Worm (Caenorhabditis elegans): ENCODE measurements around the gene Y7A9D.1.
"Not testable (repeated sequence)": the region's sequence is repeated elsewhere in the genome, so short reads cannot be mapped to it uniquely, and the experiment has no call there.

The Y7A9D.1 gene

DNA sequence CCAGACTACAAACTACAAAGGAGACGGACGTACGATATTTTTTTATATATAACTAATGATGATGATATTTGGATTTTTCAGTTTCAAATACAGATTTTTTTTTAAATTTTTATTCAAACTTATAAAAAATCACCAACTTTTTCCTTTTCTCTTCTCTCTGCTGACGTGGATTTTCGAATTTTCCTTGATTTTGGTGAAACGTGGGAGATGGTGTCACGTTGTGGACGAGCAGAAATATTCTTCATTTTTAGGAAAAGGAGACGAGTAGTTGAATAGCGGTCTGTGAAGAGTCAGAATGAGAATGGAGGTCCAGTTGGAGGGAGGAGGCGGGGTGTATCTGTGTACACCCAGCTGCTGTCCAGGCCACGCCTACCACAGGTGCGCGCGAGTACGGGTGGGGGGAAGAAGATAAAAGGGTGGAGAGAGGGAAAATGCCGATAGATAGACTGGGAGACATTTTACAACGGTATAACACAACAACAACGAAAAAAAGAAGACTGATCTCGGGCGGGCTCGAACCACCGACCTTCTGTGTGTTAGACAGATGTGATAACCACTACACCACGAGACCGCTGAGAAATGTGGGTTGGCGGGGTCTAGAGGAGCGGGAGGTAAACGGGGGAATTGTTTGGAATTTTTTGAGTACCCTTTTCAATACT, at the start of gene Y7A9D.1:
Gene Y7A9D.1, minus strand, starts transcription at position 283 of the 659 bp plus-strand sequence.
- no peak for TF ChIP-seq him-1 (tag; optimal IDR thresholded peaks at IDR 0.05)
- no peak for TF ChIP-seq W03F9.2 (tag; optimal IDR thresholded peaks at IDR 0.05)
- no peak for TF ChIP-seq dao-5 (tag; optimal IDR thresholded peaks at IDR 0.05)

DNA sequence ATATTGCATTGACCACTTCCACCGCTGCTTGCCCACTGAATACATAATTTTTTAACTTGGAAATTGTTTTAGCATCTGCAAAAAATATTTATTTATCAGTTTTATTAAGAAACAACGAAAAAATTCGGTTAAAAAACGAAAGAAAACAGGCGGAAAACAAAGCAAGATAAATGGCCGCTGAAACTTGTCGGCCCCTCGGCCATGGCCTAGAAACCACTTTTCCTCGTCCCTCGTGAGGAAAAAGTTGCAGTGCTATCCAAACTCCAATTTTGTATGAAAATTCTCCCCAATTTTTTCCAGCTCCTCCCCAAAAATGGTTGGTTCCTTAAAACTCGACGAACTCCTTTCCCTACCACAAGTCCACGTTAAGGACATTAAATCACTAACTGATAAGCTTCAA, 42.3 kb upstream of the Y7A9D.1 start, which contains the start of gene Y10G11A.1:
Gene Y10G11A.1, plus strand, starts transcription at position 301 of the 400 bp plus-strand sequence.
- TF ChIP-seq dao-5, him-1, W03F9.2 (tag; optimal IDR thresholded peaks at IDR 0.05): not testable (repeated sequence)

DNA sequence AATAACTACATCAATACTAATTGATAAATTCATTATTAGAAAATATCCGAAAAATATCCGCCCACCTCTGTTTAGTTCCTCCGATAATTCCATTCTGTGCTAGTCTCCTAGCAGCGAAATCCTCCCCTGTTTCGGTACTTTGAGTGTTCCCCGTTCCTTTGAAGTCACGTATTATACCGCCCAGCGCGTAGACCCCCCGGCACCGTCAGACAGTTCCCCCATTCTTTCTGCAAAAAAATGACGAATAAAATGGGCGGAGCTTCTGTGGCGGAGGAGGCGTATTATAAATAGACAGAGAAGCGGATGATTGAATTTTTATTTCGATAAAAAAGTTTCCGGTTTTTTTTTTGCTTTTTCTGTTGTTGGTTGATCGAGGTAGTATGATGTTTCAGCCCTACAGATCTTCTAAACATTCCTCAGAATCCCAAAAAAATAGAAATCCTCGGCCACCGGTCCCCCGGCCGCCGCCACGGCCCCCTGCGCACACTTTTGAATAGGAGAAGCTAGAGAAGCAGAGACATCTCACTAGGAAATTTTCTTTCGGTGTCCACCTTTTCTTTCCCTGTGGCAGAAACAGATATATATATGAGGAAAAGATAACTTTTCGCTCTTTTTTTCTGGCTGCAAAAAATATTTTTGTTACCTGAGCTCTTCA, 40.0 kb upstream of the Y7A9D.1 start:
- no peak for TF ChIP-seq dao-5 (tag; optimal IDR thresholded peaks at IDR 0.05)
- TF ChIP-seq W03F9.2 (tag; optimal IDR thresholded peaks at IDR 0.05), result no peak
- no peak for TF ChIP-seq him-1 (tag; optimal IDR thresholded peaks at IDR 0.05)

DNA sequence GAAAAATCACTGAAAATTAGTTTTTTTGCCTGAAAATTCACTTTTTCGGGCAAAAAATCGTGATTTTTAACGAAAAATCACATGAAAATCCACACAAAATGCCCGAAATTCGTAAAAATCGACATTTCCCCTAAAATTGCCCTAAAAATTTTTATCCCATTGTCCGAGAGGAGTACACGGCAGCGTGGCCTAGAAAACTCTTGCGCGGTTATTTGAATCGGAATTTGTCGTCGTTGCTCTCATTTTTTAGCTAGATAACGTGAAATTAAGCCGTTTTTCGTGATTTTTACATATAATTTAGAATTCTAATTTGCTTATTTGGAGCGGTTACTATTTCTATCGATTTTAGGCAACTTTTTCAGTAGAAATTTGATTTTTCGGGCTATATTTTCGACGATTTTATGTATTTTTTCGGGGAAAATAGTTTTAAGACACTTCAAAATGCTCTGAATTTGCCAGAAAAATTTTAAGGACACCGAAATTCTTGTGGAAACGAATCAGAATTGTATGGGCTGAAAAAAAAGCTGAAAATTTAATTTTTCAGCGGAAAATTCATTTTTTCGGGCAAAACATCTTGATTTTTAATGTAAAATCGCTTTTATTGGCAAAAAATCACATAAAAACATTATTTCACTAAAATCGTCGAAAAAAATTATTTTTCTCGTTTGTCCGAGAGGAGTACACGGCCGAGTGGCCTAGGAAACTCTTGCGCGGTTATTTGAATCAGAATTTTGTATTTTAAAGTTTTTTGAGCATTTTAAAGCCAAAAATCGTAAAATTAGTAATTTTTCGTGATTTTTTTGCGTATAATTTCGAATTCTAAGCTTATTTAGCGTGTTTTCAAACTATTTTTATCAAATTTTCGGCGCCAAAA, 33.3 kb upstream of the Y7A9D.1 start:
- TF ChIP-seq dao-5 (tag; optimal IDR thresholded peaks at IDR 0.05) (no peak), him-1 (tag; optimal IDR thresholded peaks at IDR 0.05) (peak; percentile 56), W03F9.2 (tag; optimal IDR thresholded peaks at IDR 0.05) (peak; percentile 62)

DNA sequence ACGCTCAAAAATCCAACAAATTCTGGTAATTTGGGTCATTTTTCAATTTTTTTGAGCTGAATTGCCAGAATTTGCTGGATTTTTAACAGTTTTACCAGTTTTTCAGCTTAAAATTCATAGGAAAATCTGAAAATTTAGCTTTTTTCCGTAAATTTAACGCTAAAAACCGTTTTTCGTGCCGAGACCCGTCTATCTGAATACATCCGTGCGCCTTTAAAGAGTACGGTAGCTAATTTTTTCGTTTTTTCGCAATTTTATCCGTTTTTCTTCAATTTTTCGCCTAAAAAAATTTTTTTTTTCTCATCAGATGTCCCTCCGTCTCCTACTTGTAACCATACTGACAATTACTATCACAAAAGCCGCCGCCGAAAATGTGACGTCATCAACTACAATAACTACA, 29.7 kb upstream of the Y7A9D.1 start, which contains the start of gene Y65A5A.2:
Gene Y65A5A.2, plus strand, starts transcription at position 308 of the 400 bp plus-strand sequence.
- TF ChIP-seq dao-5 (tag; optimal IDR thresholded peaks at IDR 0.05) (no peak), him-1 (tag; optimal IDR thresholded peaks at IDR 0.05) (no peak), W03F9.2 (tag; optimal IDR thresholded peaks at IDR 0.05) (no peak)

DNA sequence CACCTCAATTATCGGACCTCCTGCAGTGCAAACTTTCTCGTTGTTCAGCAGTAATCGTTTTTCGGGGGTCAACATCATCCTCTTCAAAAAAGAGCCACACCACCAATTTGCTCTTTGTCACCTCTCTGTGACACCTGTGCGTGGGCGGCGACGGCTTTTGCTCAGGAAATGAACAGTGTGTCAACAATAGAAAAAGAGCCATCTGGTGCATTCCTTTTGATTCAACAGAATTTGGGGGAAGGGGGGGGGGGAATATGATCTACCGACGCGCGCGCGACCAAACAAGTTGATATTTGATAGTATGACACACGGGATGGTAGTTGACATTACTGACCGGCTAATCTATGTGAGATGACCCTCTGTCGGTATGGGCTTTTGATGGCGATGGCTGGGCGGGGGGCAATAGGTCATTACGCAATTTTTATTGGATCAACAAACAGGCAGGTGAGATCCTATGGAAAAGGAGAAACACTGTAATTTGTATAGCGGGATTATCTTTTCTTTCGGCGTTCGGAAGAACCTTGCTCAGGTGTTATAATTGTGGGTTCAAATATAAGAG, 28.1 kb upstream of the Y7A9D.1 start:
- TF ChIP-seq W03F9.2 (tag; optimal IDR thresholded peaks at IDR 0.05) (no peak), him-1 (tag; optimal IDR thresholded peaks at IDR 0.05) (no peak), dao-5 (tag; optimal IDR thresholded peaks at IDR 0.05) (no peak)

DNA sequence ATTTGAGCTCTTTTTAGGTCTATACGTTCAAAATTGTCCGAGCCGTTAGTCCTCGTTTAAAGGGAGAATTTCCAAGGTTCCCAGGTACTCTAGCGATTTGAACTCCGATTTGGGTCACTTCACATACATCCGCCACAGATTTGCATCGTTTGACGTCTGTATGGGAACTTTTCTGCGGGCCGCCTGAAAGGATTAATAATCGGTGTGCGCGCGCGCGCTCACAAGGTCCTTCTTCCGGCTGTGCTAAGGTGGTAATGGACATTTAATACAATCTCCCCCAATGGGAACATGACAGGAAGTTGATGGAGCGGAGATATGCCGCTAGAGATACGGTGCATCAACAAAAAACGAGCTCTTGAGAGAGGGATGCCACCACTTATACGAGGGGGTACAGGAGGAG, 25.8 kb upstream of the Y7A9D.1 start:
- no peak for TF ChIP-seq him-1 (tag; optimal IDR thresholded peaks at IDR 0.05)
- TF ChIP-seq W03F9.2 (tag; optimal IDR thresholded peaks at IDR 0.05), result no peak
- no peak for TF ChIP-seq dao-5 (tag; optimal IDR thresholded peaks at IDR 0.05)

DNA sequence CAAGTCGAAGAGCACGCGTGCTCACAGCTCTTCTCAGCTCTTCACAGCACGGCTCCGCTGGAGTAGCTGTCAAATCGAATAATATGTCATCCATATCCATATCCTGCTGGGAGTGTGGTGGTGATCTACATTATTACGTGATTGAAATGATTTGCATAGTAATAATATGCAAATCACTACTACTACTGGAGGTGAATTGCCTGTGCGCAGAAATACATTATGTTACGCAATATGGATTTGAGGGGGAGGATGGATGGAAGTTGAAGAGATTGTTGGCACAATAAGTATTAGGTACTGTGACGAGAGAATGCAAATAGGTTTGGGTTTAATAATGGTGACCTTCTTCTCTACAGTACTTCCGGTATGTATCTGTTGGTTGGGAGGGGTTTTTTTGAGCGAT, 21.3 kb upstream of the Y7A9D.1 start:
- TF ChIP-seq W03F9.2 (tag; optimal IDR thresholded peaks at IDR 0.05) (no peak), him-1 (tag; optimal IDR thresholded peaks at IDR 0.05) (no peak), dao-5 (tag; optimal IDR thresholded peaks at IDR 0.05) (no peak)

DNA sequence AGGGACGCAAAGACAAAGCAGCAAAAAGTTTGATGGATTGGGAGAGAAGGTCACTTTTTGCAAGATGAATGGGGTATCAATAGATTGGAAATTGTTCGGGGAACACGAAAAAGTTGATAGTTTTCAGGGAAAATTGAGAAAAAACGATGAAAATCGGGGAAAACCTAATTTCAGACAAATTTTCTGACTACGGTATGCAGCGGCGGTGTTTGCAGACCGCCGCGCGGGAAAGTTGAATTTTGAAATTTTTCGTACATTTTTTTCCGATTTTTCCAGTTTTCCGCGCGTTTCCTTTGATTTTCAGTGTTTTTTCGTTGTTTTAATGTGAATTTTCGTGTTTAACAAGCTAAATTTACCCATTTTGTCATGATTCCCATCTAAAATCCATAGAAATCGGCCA, 19.4 kb upstream of the Y7A9D.1 start:
- TF ChIP-seq him-1 (tag; optimal IDR thresholded peaks at IDR 0.05) (no peak), W03F9.2 (tag; optimal IDR thresholded peaks at IDR 0.05) (no peak), dao-5 (tag; optimal IDR thresholded peaks at IDR 0.05) (no peak)

DNA sequence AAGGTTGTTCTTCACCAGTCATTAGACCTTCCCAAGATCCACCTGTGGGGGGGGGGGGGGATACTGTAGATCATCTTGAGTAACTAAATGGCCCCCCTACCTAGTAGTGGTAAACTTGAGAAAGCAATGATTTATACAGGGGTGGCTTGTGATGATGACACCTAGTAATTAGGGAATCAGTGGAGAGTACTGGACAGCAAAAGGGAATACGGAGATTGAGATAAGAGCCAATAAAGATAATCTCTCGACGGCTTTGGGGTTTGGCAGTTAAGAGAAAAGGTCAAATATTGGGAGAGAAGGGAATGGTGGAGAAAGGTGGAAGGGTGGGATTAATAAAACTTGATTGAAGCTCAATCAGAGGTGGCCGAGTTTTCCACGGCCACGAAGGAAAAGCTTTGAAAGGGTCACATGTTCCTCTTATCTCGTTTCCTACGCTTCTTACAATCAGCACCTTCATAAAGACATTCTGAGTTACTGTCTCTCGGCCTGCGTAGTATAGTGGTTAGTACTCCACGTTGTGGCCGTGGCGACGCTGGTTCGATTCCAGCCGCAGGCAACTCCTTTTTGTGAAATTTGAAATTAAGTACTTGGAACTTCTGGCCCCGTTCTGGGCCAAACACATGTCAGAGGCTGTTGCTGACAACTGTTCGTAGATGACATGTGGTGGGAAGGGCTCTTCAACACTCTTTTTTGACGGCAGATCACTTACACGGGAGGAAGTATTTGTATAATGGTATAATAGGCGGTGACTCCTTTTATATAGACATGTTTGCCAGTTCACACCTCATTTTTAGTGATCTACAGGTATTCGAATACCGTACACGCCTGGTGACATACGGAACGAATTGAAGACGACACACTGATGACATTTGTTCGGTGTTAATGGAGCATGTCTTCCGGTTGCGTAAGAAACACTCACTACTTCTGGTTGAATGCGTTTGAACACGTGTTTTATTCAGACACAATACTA, 18.7 kb upstream of the Y7A9D.1 start:
- TF ChIP-seq him-1 (tag; optimal IDR thresholded peaks at IDR 0.05) (no peak), dao-5 (tag; optimal IDR thresholded peaks at IDR 0.05) (peak; percentile 45)

DNA sequence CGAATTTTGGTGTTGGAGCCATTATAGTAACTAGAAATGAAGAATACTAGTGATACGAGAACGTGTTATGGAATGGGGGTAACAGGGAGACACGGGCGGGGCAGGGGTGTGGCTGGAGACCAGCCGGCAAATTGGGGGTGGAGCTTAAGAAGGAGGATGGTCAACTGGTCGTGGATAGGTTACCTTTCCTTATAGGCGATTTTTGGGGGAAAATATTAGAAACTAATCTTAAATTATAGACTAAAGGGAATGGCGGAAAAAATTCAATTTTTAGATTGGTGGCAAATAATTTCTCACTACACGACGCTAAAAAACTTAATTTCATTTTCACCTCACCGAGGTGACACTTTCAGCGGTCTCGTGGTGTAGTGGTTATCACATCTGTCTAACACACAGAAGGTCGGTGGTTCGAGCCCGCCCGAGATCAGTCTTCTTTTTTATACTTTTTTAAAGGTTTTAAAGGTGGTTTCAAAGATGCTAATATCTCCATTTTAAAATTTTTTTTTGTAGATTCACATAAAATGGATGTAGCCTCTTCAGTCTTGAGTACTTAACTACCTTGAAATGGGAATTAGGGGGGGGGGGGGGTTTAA, 17.9 kb upstream of the Y7A9D.1 start, which contains the start of gene Y65A5A.1:
Gene Y65A5A.1, minus strand, starts transcription at position 51 of the 593 bp plus-strand sequence.
- TF ChIP-seq W03F9.2 (tag; optimal IDR thresholded peaks at IDR 0.05) (peak; percentile 6), him-1 (tag; optimal IDR thresholded peaks at IDR 0.05) (no peak), dao-5 (tag; optimal IDR thresholded peaks at IDR 0.05) (peak; percentile 5)

DNA sequence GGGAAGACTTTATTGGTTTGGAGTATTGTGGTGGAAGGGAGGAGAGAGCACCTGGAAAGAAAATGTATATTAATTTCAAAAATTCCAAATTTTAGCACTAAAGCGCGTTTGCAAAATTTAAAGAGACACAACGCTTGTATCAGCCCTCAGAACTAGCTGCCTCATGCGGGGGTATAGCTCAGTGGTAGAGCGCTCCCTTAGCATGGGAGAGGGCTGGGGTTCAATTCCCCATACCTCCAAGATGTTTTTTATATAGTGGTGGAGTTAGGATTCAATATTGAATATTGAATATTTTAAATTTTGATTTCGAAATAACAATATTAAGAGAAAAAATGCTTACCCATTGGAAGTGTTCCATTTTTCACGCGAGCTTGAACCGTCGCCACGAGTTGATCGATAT, 17.0 kb upstream of the Y7A9D.1 start:
- peak; percentile 29 for TF ChIP-seq dao-5 (tag; optimal IDR thresholded peaks at IDR 0.05)
- peak; percentile 61 for TF ChIP-seq him-1 (tag; optimal IDR thresholded peaks at IDR 0.05)
- TF ChIP-seq W03F9.2 (tag; optimal IDR thresholded peaks at IDR 0.05), result peak; percentile 55
